Worm (Caenorhabditis elegans): ENCODE measurements around the gene ddl-1.

ce11 chrII:5642110-5642509, 6.1 kb downstream of the ddl-1 start:
- TF ChIP-seq hlh-12 (tag; optimal IDR thresholded peaks at IDR 0.05): no peak
- TF ChIP-seq unc-62 (GFP tag; optimal IDR thresholded peaks at IDR 0.05): no peak
- no peak for TF ChIP-seq unc-130 (GFP tag; optimal IDR thresholded peaks at IDR 0.05)
- TF ChIP-seq nfya-1 (tag; optimal IDR thresholded peaks at IDR 0.05; ENCODE audit: borderline replicate concordance, insufficient read depth): no peak
- no peak for TF ChIP-seq dpl-1 (GFP tag; optimal IDR thresholded peaks at IDR 0.05)
- no peak for TF ChIP-seq F33H1.4 (GFP tag; IDR thresholded peaks at IDR 0.05)
- no peak for TF ChIP-seq nhr-179 (tag; optimal IDR thresholded peaks at IDR 0.05)
- no peak for TF ChIP-seq bed-1 (GFP tag; IDR thresholded peaks at IDR 0.05)
- TF ChIP-seq pbrm-1 (GFP tag; IDR thresholded peaks at IDR 0.05): no peak
- no peak for TF ChIP-seq him-1 (tag; optimal IDR thresholded peaks at IDR 0.05)
- no peak for TF ChIP-seq nhr-90 (tag; optimal IDR thresholded peaks at IDR 0.05)
- no peak for TF ChIP-seq ztf-3 (GFP tag; optimal IDR thresholded peaks at IDR 0.05)
- TF ChIP-seq hmg-1.2 (GFP tag; IDR thresholded peaks at IDR 0.05): no peak

All from whole organism, young adult.